Worm (Caenorhabditis elegans): ENCODE results near the gene C40H5.2.

- TF ChIP-seq ztf-29 (GFP tag; IDR thresholded peaks at IDR 0.05), result no peak
- no peak for TF ChIP-seq T22C8.4 (GFP tag; IDR thresholded peaks at IDR 0.05)
- TF ChIP-seq med-1 (GFP tag; optimal IDR thresholded peaks at IDR 0.05; ENCODE audit: insufficient read depth), result no peak
- no peak for TF ChIP-seq ztf-23 (GFP tag; IDR thresholded peaks at IDR 0.05)
- no peak for TF ChIP-seq ref-1 (GFP tag; conservative IDR thresholded peaks at IDR 0.05)
These were observed 33.5 kb upstream of the C40H5.2 start, which contains the start of gene col-180 for ce11 chrX:11712230-11712853.
